Worm (Caenorhabditis elegans) whole organism, L1 larva: ENCODE data around the gene lact-1.

Experiments
- ama-1 ChIP-seq: fragments of 150-350 bp; optimal IDR thresholded peaks from 2 replicates; lab custom pipeline; 2014
- lin-39 ChIP-seq: fragments of 150-350 bp; optimal IDR thresholded peaks from 2 replicates; lab custom pipeline; 2014; ENCODE audit warnings: missing biosample characterization, missing genetic modification reagents, missing genetic modification characterization
- lir-3 ChIP-seq: sonication (generic microtip); optimal IDR thresholded peaks from 2 replicates; lab custom pipeline; 2016; ENCODE audit warnings: mild to moderate bottlenecking, missing genetic modification characterization, moderate library complexity, missing compliant biosample characterization; ENCODE audit not compliant: poor library complexity
- mdl-1 ChIP-seq, 2 experiments: fragments of 150-350 bp; optimal IDR thresholded peaks; 2 replicates each; lab custom pipeline; 2014 to 2017; ENCODE audit warnings: missing biosample characterization in 2 of 2, missing genetic modification characterization in 2 of 2, inconsistent platforms in 1 of 2
- nhr-11 ChIP-seq: fragments of 150-350 bp; optimal IDR thresholded peaks from 2 replicates; lab custom pipeline; 2014; ENCODE audit warnings: missing biosample characterization, missing genetic modification characterization
- sup-37 ChIP-seq: fragments of 200-800 bp; sonication (Bioruptor generic); optimal IDR thresholded peaks from 2 replicates; lab custom pipeline; 2018; ENCODE audit warnings: mild to moderate bottlenecking, missing genetic modification characterization, missing compliant biosample characterization
- tbx-2 ChIP-seq: sonication (generic microtip); optimal IDR thresholded peaks from 2 replicates; lab custom pipeline; 2016; ENCODE audit warnings: missing genetic modification characterization, missing compliant biosample characterization
- ztf-4 ChIP-seq: fragments of 150-350 bp; optimal IDR thresholded peaks from 2 replicates; lab custom pipeline; 2014; ENCODE audit warnings: missing biosample characterization, missing genetic modification characterization

ce11 chrX:7283136-7283535, 23.0 kb upstream of the lact-1 start:
- TF ChIP-seq mdl-1 (tag; optimal IDR thresholded peaks at IDR 0.05; lab: Kevin White, UChicago) (no peak), lin-39 (no peak), lir-3 (tag; lab: Kevin White, UChicago) (no peak), sup-37 (GFP tag; lab: Kevin White, UChicago) (no peak), ama-1 (lab: Kevin White, UChicago) (no peak), ztf-4 (tag; lab: Kevin White, UChicago) (no peak), nhr-11 (tag; lab: Kevin White, UChicago) (no peak), tbx-2 (tag; lab: Kevin White, UChicago) (no peak)
